Fruit fly (Drosophila melanogaster): ENCODE measurements around the gene CG7402.

The CG7402 gene

DNA sequence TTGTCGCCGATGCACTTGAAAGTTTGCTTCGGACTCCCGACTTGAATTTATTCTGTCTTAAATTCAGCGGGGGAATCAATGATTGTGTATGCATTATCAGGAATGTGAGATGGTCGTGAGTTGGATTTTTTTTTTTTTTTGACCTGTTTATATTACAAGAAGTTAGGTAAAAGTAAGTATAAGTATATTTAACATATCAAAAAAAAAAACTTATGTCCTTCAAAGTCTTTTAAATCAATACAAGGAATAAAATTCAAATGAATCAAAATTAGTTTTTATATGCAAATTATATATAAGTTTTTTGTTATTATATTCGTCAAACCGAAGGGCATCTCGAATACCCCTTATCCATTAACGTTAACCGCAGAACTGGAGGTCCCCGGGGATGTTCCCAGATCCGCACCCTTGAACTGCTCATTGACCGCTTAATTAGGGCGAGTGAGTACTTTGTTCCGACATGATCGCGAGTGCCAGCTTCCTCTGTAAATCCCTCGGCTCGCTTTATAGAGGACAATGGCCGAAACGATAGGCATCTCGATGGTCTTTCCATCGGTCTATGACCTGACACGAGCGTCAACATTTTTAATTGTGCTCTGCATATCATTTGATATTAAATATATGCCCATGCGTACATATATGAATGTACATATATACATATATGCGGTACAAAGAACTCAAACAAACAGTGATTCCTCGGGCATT, 39.2 kb downstream of the CG7402 start:
- peak; percentile 7 for TF ChIP-seq CG7368 (GFP tag; optimal IDR thresholded peaks at IDR 0.05)
- TF ChIP-seq Hr38 (GFP tag; optimal IDR thresholded peaks at IDR 0.05): no peak
- TF ChIP-seq acj6 (GFP tag; optimal IDR thresholded peaks at IDR 0.05): peak; percentile 52
- peak; percentile 30 for TF ChIP-seq Eip75B (GFP tag; optimal IDR thresholded peaks at IDR 0.05)
- peak; percentile 41 for TF ChIP-seq CG9139 (GFP tag; optimal IDR thresholded peaks at IDR 0.05)
- no peak for TF ChIP-seq eg (GFP tag; IDR thresholded peaks at IDR 0.05)
- TF ChIP-seq vri (GFP tag; optimal IDR thresholded peaks at IDR 0.05): no peak
- no peak for TF ChIP-seq fd59A (GFP tag; optimal IDR thresholded peaks at IDR 0.05)
- TF ChIP-seq topi (GFP tag; optimal IDR thresholded peaks at IDR 0.05): peak; percentile 21
- peak; percentile 62 for TF ChIP-seq spab (GFP tag; optimal IDR thresholded peaks at IDR 0.05)
- TF ChIP-seq pdm3 (GFP tag; optimal IDR thresholded peaks at IDR 0.05): peak; percentile 48
- peak; percentile 60 for TF ChIP-seq CG3032 (tag; optimal IDR thresholded peaks at IDR 0.05)
- no peak for TF ChIP-seq fd85E (GFP tag; optimal IDR thresholded peaks at IDR 0.05)
- TF ChIP-seq Sox102F (GFP tag; optimal IDR thresholded peaks at IDR 0.05): no peak
- TF ChIP-seq Blimp-1 (GFP tag; optimal IDR thresholded peaks at IDR 0.05): no peak
- TF ChIP-seq net (GFP tag; optimal IDR thresholded peaks at IDR 0.05): peak; percentile 36
- TF ChIP-seq Eip78C (GFP tag): peak; percentile 87
- peak; percentile 20 for TF ChIP-seq CG6792 (GFP tag; optimal IDR thresholded peaks at IDR 0.05)
- TF ChIP-seq CG11762 (GFP tag; optimal IDR thresholded peaks at IDR 0.05; ENCODE audit: insufficient read depth): no peak
- peak; percentile 5 for TF ChIP-seq CG31627 (GFP tag; optimal IDR thresholded peaks at IDR 0.05)
- TF ChIP-seq cyc (GFP tag; optimal IDR thresholded peaks at IDR 0.05): peak; percentile 8
- peak; percentile 51 for TF ChIP-seq esn (GFP tag; optimal IDR thresholded peaks at IDR 0.05)
- peak; percentile 5 for TF ChIP-seq CG32006 (GFP tag; optimal IDR thresholded peaks at IDR 0.05)
- peak; percentile 40 for TF ChIP-seq Met (GFP tag; optimal IDR thresholded peaks at IDR 0.05)
- no peak for TF ChIP-seq CG8119 (GFP tag; IDR thresholded peaks at IDR 0.05)
- peak; percentile 49 for TF ChIP-seq CG3919 (GFP tag; optimal IDR thresholded peaks at IDR 0.05)
- TF ChIP-seq CG10669 (GFP tag; optimal IDR thresholded peaks at IDR 0.05): peak; percentile 52
- no peak for TF ChIP-seq CG11902 (GFP tag; optimal IDR thresholded peaks at IDR 0.05)
- peak; percentile 58 for TF ChIP-seq CG6808 (GFP tag; optimal IDR thresholded peaks at IDR 0.05)
- TF ChIP-seq CG6854 (GFP tag; optimal IDR thresholded peaks at IDR 0.05): no peak
- TF ChIP-seq lz (GFP tag; optimal IDR thresholded peaks at IDR 0.05): no peak
- TF ChIP-seq CG11294 (GFP tag; IDR thresholded peaks at IDR 0.05): no peak
- TF ChIP-seq Ets96B (tag; optimal IDR thresholded peaks at IDR 0.05): peak; percentile 65
- no peak for TF ChIP-seq CG16779 (tag; optimal IDR thresholded peaks at IDR 0.05)
- peak; percentile 46 for TF ChIP-seq achi (GFP tag; optimal IDR thresholded peaks at IDR 0.05)
- no peak for TF ChIP-seq CG15336 (GFP tag; IDR thresholded peaks at IDR 0.05)
- peak; percentile 56 for TF ChIP-seq dsx (GFP tag; optimal IDR thresholded peaks at IDR 0.05; ENCODE audit: poor library complexity, severe bottlenecking)
- TF ChIP-seq OdsH (GFP tag; optimal IDR thresholded peaks at IDR 0.05): peak; percentile 56
- no peak for TF ChIP-seq CG4318 (GFP tag; optimal IDR thresholded peaks at IDR 0.05)
- peak; percentile 54 for TF ChIP-seq CG10631 (GFP tag; optimal IDR thresholded peaks at IDR 0.05)
- no peak for TF ChIP-seq Smox (GFP tag; optimal IDR thresholded peaks at IDR 0.05)
- no peak for TF ChIP-seq fkh (GFP tag; optimal IDR thresholded peaks at IDR 0.05)
- TF ChIP-seq CG6163 (GFP tag; IDR thresholded peaks at IDR 0.05): 0 out of 3 replicates have a peak, but pooled peaks have one; percentile 12
- no peak for TF ChIP-seq CG8319 (GFP tag; optimal IDR thresholded peaks at IDR 0.05)
- no peak for TF ChIP-seq CG6276 (GFP tag; optimal IDR thresholded peaks at IDR 0.05)
- no peak for TF ChIP-seq Gug (GFP tag; IDR thresholded peaks at IDR 0.05)
- TF ChIP-seq Ets21C (GFP tag; optimal IDR thresholded peaks at IDR 0.05): no peak
- no peak for TF ChIP-seq Hr39 (GFP tag; optimal IDR thresholded peaks at IDR 0.05)
- TF ChIP-seq Sox14 (GFP tag; optimal IDR thresholded peaks at IDR 0.05): peak; percentile 47
- no peak for TF ChIP-seq dac (GFP tag; optimal IDR thresholded peaks at IDR 0.05)
- TF ChIP-seq CG1621 (tag; optimal IDR thresholded peaks at IDR 0.05): no peak
